Worm (Caenorhabditis elegans): ENCODE results near the gene C30H6.12.

Gene C30H6.12

DNA sequence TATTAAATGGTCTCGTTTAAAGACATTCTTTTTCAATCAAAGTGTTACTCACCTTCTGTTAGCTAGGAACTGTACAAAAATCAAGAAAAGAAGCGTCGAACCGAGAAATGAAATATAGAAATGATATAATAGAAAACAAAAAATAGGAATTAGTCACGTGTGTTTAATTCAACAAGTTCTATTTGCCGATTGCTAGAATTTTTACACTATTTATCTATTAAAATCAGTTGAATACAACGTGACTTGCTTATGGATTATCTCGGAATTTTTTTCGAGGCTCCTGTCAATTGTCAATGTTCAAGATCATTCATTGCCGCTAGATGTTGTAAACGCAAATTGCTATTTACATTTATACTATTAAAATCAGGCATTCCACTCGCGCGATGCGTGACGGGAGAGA is 15.9 kb upstream of the C30H6.12 start, which contains the start of gene zipt-17:
Gene zipt-17, minus strand, starts transcription at position 101 of the 400 bp plus-strand sequence.
- no peak for TF ChIP-seq egl-13 (tag; optimal IDR thresholded peaks at IDR 0.05)

DNA sequence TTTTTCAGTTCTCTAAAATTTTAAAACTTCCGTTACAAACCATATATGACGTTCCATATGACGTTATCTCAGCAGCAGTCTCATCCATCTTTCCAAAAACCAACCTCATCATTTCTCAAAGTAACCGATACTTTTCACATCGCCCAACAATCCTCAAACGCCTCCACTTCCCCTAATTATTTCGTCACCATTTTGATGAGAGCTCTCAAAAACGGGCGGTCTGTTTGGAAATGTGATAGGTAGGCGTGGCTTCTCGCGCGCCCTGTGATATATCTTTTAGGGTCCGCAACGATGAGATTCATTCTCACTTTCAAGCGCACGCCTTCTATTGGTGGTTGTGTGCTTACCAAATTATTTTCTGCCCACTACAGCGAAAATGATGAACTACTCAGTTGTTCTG is 14.9 kb upstream of the C30H6.12 start, which contains the start of gene trh-1:
Gene trh-1, plus strand, starts transcription at position 301 of the 400 bp plus-strand sequence.
- TF ChIP-seq aha-1 (tag; optimal IDR thresholded peaks at IDR 0.05) = no peak

DNA sequence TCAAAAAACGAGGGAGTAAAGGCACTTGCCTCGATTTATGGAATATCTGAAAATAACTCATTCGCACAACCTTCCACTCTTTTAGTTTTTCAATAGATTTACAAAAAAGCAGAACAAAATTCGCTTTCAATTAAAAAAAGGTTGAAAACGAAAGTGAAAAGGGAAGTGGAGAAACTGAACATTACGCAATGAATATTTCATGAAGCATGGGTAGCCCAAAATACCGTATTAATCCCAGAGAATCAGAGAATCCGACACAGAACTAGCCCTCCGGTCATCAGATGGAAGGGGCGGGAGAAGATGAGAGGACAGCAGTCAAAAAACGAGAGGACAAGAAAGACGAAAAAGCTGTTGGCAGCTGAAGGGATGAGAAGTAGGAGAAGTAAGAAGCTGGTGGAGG is 11.7 kb upstream of the C30H6.12 start, which contains the start of gene C30H6.5:
Gene C30H6.5, plus strand, starts transcription at position 301 of the 400 bp plus-strand sequence.
- TF ChIP-seq blmp-1 (tag; optimal IDR thresholded peaks at IDR 0.05) (peak; percentile 82), C04F5.9 (tag; optimal IDR thresholded peaks at IDR 0.05) (no peak)

DNA sequence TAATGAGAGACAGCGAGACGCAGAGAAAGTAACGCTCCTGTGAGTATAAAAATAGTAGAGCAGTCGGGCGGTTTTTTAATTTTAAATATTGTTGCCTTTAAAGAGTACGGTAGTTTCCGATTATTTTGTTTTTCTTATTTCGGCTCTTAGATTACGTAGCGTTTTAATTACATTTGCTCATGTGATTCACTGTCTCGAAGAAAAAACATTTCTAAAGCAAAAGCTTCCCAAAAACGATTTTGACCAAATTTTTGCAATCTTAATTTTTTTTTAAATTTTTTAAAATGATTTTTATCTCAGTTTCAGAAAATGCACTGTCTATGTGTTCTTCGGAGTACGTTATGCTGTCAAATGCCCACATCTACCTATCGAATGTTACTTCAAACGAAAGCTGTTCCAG is 7.0 kb upstream of the C30H6.12 start, which contains the start of gene haf-1:
Gene haf-1, plus strand, starts transcription at position 301 of the 400 bp plus-strand sequence.
- TF ChIP-seq ceh-8 (GFP tag; optimal IDR thresholded peaks at IDR 0.05) (no peak), efl-1 (optimal IDR thresholded peaks at IDR 0.05) (no peak), efl-1 (GFP tag; optimal IDR thresholded peaks at IDR 0.05 in 1 of 2) (peak in 1 of 2 experiments; percentile 13)

DNA sequence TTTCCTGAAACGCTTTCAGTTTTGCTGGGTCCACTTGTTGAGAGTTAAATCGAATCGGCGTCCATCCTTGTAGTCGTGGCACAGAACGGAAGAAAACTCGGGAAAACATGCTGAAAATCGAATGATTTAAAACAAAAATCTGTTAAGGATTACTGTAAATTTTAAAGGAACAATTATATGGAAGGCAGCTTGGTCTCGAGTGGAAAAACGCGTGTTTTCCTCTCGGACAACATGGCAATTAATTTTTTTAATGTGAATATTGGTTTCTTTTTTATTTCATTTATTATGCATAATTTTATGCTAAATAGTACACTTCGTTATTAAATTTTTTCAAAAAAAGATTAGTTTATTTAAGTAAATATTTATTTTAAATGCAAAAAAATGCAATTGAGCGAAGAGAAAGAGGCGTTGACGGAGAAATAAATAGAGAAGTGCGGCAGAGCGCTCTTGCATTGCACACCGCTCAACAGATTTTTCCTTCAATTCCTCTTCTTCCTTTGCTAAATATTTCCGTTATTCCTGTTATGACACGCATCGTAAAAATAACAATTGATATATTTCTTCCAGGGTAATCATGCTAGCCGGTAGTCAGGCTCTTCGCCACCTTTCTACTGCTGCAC is 3.0 kb upstream of the C30H6.12 start, which contains the start of the genes C30H6.9 and dlat-2:
Gene C30H6.9, minus strand, starts transcription at position 110 of the 620 bp plus-strand sequence.
Gene dlat-2, plus strand, starts transcription at position 566 of the 620 bp plus-strand sequence.
- TF ChIP-seq nhr-90 (tag; optimal IDR thresholded peaks at IDR 0.05; ENCODE audit: poor library complexity) (peak; percentile 9), rnt-1 (tag; optimal IDR thresholded peaks at IDR 0.05) (no peak), efl-1 (optimal IDR thresholded peaks at IDR 0.05) (peak; percentile 20 to 25), efl-1 (GFP tag; optimal IDR thresholded peaks at IDR 0.05 in 1 of 2) (peak in 1 of 2 experiments; percentile 35), aha-1 (tag; optimal IDR thresholded peaks at IDR 0.05) (no peak), dpl-1 (GFP tag; optimal IDR thresholded peaks at IDR 0.05) (peak in 2 of 3 experiments; percentile 21 to 49), lsy-2 (tag; optimal IDR thresholded peaks at IDR 0.05) (peak; percentile 19 to 50), nhr-47 (tag; optimal IDR thresholded peaks at IDR 0.05) (peak; percentile 24), snu-23 (GFP tag; optimal IDR thresholded peaks at IDR 0.05) (peak; percentile 15), lin-15B (tag; optimal IDR thresholded peaks at IDR 0.05) (peak; percentile 13), jun-1 (tag; optimal IDR thresholded peaks at IDR 0.05) (no peak), skn-1 (tag; optimal IDR thresholded peaks at IDR 0.05) (peak; percentile 3), lin-35 (GFP tag; optimal IDR thresholded peaks at IDR 0.05) (peak; percentile 24 to 47), C16A3.4 (tag; optimal IDR thresholded peaks at IDR 0.05) (peak; percentile 11), nhr-20 (tag; optimal IDR thresholded peaks at IDR 0.05) (peak; percentile 22), blmp-1 (tag; optimal IDR thresholded peaks at IDR 0.05) (peak; percentile 46)

DNA sequence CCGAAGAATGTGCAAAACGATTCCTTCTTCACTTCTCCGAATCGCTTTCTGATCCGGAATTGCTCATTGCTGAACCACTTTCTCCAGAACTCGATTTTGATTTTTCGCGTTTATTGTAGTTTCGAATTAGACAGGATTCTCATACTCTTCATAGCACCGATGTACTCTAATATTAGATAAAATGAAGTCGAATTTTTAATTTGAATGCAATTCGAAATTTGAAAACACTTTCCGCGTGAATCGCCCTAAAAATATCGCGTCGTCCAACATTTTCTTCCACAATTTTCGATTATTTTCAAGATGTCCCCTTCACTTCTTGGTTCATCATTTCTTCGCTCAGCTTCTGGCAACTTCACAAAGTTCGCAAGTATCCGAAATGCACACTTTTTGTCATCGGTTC is 1.1 kb upstream of the C30H6.12 start, which contains the start of gene C30H6.8:
Gene C30H6.8, plus strand, starts transcription at position 301 of the 400 bp plus-strand sequence.
- TF ChIP-seq egl-13 (tag; optimal IDR thresholded peaks at IDR 0.05) (no peak), nhr-237 (tag; optimal IDR thresholded peaks at IDR 0.05) (no peak), elt-2 (tag; optimal IDR thresholded peaks at IDR 0.05) (no peak), aha-1 (tag; optimal IDR thresholded peaks at IDR 0.05) (no peak), tbx-2 (tag; optimal IDR thresholded peaks at IDR 0.05) (no peak), xbp-1 (tag; optimal IDR thresholded peaks at IDR 0.05) (no peak), sox-4 (tag; optimal IDR thresholded peaks at IDR 0.05) (no peak), hlh-4 (tag; optimal IDR thresholded peaks at IDR 0.05) (no peak), tlp-1 (tag; optimal IDR thresholded peaks at IDR 0.05) (no peak), ets-5 (GFP tag; IDR thresholded peaks at IDR 0.05) (no peak), blmp-1 (tag; optimal IDR thresholded peaks at IDR 0.05) (no peak), nhr-20 (tag; optimal IDR thresholded peaks at IDR 0.05) (no peak), swsn-7 (tag; optimal IDR thresholded peaks at IDR 0.05) (no peak)

DNA sequence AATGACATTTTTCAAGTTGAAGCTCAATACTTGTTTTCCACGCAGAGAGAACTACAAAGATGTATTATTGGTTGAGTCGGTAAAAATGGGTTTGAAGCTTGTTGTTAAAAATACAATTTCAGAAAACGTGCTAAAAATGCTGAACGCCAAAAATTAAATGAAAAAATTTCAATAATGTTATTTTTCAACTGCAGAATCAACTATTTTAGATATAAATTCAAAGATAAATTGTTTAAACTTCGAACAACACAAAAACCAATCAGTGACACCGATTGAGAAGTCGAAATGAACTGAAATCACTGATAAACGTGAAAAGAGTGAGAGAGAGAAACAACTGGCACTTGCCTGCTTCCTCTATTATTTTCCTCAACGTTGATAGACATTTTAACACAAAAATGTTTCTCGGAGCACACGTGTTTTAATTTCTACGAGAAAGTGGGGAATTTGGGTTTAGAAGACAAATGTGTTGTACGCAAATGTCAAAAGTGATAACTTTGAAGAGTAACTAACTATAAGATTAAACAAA is 4.4 kb downstream of the C30H6.12 start, which contains the start of gene T02D1.8:
Gene T02D1.8, minus strand, starts transcription at position 51 of the 526 bp plus-strand sequence.
- TF ChIP-seq elt-2 (tag; optimal IDR thresholded peaks at IDR 0.05) (peak; percentile 55), lin-15B (tag; optimal IDR thresholded peaks at IDR 0.05) (no peak), sup-37 (GFP tag; optimal IDR thresholded peaks at IDR 0.05) (no peak), tlp-1 (tag; optimal IDR thresholded peaks at IDR 0.05) (no peak), snpc-4 (tag; optimal IDR thresholded peaks at IDR 0.05) (no peak), unc-130 (tag; optimal IDR thresholded peaks at IDR 0.05) (no peak), fos-1 (tag; optimal IDR thresholded peaks at IDR 0.05) (no peak), nhr-71 (tag; optimal IDR thresholded peaks at IDR 0.05) (peak; percentile 22), ztf-11 (tag; optimal IDR thresholded peaks at IDR 0.05) (no peak), C16A3.4 (tag; optimal IDR thresholded peaks at IDR 0.05) (no peak)
